Worm (Caenorhabditis elegans): ENCODE measurements around the gene T11G6.2.

T11G6.2 gene

DNA sequence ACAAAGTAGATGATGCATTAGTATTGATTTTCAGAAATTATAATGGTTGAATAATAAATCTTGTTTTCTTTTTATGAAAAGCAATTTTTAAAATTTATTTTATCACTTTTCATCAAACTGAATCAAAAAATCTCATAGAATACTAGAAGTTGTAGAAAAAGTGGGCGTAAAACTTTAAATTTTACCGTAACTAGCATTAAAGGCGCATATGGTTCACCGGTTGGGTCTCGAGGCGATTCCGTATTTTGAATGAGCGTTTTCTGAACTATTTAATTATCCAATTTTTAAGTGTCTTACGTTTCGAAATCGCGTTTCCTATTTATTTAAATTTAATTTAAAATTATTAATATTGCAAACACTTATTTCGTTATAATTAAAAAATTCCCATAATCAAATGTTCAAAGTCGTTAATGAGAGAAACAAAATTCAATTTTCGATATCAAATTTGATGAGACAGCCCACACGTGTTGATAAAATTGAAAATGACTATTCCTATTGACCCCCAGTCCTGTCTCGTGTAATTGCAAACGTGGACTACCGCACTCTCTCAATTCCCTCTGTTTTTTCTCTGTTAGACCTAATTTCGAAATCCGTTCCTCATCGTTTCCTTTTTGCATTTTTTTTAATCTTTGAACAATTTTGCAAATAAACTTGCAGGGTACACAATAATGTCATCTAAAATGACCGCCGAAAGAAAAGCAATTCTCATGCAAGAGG is at the start of gene T11G6.2, which contains the start of gene hars-1:
Gene T11G6.2 (minus strand): TSS at position 197 of the 717 bp plus-strand sequence.
Gene hars-1 (plus strand): TSS at position 658 of the 717 bp plus-strand sequence.
- TF ChIP-seq unc-62 (GFP tag; optimal IDR thresholded peaks at IDR 0.05) = no peak

DNA sequence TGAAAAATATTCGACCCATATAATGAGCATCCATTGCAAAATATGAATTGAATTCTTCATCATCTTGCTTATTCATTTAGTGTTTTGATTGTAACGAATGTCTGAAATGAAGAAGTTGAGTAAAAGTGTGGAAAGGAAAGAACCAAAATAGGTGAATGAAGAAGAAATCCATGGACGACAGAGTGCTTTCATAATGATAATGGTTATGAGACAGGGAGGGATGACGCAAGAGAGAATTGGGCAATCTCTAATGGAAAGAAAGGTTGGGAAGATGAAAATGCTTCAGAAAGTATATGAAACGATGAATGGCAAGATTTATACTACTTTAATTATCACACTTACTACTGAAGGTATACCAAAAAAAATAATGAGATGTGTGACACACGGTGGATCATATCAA is 46.0 kb upstream of the T11G6.2 start, which contains the start of gene ZK596.3:
Gene ZK596.3 (minus strand): TSS at position 101 of the 400 bp plus-strand sequence.
- TF ChIP-seq unc-62 (GFP tag; optimal IDR thresholded peaks at IDR 0.05) = no peak

DNA sequence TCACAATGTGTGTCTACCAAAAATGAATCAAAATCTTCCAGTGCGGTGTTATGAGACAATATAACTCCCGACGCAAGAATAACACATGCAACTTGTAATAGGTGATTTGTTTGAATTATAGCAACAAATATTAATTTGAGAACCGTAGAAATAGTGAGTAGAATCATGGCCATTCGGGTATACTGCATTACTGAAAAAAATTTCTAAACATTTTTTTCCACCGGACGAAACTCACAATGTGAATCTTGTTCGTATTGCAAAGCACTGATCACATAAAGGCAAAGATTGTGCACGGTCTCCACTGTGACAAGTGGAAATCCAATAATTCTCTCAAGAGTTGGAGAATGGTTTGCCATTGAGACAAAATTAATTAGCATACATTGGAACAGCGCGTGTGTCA is 44.2 kb upstream of the T11G6.2 start:
- no peak for TF ChIP-seq unc-62 (GFP tag; optimal IDR thresholded peaks at IDR 0.05)

DNA sequence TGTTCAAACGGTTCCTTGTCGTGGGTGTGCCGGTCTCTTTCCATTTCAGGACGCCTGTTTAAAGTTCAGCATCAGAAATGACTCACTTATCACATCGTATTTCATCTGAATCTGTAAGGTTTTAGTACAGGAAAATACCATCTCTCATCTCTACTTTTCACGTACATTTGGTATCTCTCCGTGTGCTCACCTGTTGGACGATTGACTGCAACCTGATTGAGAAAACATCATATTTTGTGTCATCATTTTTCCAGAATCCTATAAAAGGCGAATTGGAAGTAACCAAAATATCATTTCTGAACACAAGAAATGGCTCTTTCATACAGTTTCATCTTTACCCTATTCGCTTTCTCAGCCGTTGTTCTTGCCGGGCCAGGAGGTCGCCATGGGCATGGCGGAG is 41.8 kb upstream of the T11G6.2 start, which contains the start of gene srlf-30:
Gene srlf-30 (plus strand): TSS at position 301 of the 400 bp plus-strand sequence.
- no peak for TF ChIP-seq unc-62 (GFP tag; optimal IDR thresholded peaks at IDR 0.05)

DNA sequence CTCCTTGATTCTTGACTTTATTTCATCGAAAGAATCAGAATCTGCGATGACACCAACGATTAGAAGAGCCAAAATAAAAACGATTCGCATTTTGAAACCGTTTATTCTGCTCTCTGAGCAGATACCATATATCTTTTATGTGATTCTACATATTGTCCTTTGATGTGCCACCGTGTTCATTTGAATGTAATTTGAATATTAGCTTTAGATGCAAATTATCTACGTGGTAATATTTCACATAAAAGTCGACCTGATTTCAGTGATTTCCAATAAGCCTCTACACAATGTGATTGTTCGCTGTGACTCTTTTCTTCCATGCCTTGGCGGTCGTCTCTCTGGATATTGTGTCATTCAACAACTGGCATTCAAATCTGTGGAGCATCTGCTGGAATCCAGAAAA is 40.8 kb upstream of the T11G6.2 start, which contains the start of the genes F13E9.9 and F13E9.19:
Gene F13E9.9 (minus strand): TSS at position 101 of the 400 bp plus-strand sequence.
Gene F13E9.19 (plus strand): TSS at position 316 of the 400 bp plus-strand sequence.
- no peak for TF ChIP-seq unc-62 (GFP tag; optimal IDR thresholded peaks at IDR 0.05)

DNA sequence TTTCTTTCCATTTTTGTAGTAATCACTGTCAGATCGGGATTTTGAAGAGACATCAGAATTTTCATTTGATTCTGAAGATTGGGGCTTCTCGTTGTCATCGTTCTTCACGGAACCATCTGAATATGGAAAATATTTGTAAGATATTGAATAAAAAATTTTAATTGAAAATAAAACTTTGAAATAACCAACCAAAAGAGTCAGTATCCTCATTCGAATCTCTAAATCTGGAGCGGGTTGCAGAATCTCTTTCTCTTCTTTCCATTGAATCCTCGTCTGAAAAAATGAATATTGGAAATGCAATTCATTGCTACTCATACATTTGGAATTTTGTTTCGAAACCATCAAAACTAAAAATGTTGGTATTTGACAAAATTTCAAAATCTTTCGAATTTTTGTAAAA is 39.9 kb upstream of the T11G6.2 start:
- TF ChIP-seq unc-62 (GFP tag; optimal IDR thresholded peaks at IDR 0.05) = no peak

DNA sequence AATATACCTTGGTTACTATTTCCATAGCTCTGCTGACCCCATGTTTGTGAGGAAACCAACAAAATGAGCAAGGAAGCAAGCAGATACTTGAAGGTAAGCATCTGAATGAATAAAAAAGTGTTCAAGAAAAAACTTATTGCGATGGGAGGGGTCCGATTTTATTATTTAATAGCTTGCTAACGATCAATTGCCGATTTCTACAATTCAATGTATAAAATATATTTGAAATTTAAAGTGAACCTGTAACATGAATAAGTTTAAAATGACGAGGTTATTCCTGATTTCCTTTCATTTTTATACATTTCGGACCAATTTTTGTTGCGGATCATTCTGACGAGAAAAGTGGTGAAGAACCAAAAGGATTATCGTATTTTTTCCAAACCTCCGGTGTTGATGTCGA is 38.2 kb upstream of the T11G6.2 start, which contains the start of gene srlf-13:
Gene srlf-13 (minus strand): TSS at position 101 of the 400 bp plus-strand sequence.
- no peak for TF ChIP-seq unc-62 (GFP tag; optimal IDR thresholded peaks at IDR 0.05)

DNA sequence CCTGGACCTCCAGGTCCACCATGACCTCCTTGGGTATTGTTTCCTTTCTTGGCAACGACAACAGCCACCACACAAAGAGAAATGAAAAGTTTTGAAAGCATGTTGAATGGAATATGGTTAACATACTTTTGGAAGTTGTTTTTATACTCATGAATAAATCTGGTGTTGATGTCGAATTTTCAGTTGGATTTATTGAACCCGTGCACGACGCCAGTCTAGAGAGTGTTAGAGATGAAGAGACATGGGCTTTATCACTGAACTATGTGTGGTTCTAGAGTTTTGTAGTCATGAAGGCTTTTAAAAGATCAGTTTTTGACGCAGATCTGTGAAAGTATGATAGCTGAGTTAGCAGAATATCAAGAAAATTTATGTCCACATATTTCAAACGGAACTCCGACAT is 36.0 kb upstream of the T11G6.2 start, which contains the start of gene srlf-14:
Gene srlf-14 (minus strand): TSS at position 101 of the 400 bp plus-strand sequence.
- no peak for TF ChIP-seq unc-62 (GFP tag; optimal IDR thresholded peaks at IDR 0.05)

DNA sequence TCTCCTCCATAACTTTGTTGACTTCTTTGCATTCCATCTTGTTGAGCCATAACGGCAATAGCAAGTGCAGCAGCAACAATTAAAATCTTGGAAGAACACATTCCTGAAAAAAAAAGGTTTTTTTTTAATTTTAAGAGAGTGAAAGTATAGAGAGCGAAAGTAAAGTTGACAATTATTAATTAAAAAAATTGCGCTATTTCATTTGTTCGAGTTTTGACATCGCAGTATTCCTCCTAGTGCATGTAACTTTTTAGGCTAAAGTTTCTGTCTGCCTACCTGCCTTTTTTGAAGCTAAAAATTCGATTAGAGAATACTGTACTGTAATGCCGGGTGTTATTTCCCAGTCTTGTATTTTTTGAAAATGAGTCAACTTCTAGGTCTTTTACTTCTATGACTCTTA is 33.7 kb upstream of the T11G6.2 start, which contains the start of gene srlf-12:
Gene srlf-12 (minus strand): TSS at position 101 of the 400 bp plus-strand sequence.
- no peak for TF ChIP-seq unc-62 (GFP tag; optimal IDR thresholded peaks at IDR 0.05)

DNA sequence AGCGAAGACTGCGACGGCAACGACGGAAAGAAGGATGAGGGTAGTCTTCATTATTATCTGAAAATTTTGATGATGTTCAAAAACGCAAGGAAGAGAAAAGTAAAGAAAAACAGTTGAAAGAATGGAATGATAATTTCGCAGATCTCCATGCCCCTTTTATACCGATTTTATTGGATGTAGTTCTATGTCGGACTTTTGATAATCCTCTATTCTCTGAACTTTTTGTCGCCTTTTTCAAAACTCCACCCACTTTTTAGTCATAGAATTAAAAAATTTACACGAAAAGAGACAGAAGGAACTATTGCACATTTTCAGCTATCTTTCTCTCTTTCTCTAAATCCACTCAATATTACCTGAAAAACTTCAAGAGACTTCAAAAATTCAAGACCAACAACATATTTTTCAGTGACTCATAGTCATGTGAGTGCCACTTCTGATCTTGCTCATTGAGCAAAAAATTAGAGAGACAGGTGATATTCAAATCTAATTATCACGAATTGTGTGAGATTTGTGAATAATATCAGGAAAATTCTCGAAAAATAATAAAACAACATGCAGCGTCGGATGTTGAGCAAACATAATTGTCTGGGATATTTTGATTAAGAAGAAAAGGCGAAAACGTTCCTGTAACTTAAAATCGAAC is 31.6 kb upstream of the T11G6.2 start, which contains the start of gene F13E9.15:
Gene F13E9.15 (minus strand): TSS at position 51 of the 643 bp plus-strand sequence.
- no peak for TF ChIP-seq unc-62 (GFP tag; optimal IDR thresholded peaks at IDR 0.05)

DNA sequence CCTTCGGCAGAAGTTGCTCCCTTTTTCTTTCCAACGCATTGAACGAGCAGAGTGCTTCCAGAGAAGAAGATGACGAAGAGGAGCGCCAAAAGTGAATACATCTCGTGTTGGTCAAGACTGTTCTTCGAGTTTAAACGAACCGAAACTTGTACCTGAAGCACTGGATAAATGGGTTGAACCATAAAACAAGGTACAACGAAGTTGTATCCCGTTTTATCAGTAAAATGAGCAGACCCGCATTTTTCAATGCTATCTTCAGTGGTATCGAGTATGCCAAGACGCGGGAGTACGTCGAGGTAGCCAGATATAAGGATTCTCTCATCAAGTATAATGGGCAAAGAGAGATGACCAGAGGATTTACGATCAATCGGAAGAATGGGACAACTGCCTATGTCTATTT is 29.0 kb upstream of the T11G6.2 start, which contains the start of gene F13E9.16:
Gene F13E9.16 (minus strand): TSS at position 101 of the 400 bp plus-strand sequence.
- TF ChIP-seq unc-62 (GFP tag; optimal IDR thresholded peaks at IDR 0.05) = no peak

DNA sequence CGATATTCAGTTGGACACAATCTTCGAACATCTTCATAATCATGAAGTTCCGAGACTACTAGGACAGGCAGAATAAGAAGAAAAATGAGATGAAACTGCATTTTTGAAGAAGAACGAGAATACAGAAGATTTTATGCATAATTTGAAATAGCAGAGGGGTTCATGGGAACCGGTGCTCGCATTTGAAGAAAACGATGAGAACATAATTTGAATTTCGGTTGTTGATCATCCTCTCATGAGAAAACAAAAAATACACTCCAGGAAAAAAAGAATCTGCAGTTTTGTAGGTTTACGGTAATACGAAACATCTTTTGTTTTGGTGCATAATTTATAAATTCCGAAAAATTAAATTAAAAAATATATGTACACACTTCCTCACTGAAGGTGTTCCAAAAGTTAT is 27.6 kb upstream of the T11G6.2 start, which contains the start of gene srlf-11:
Gene srlf-11 (minus strand): TSS at position 101 of the 400 bp plus-strand sequence.
- no peak for TF ChIP-seq unc-62 (GFP tag; optimal IDR thresholded peaks at IDR 0.05)

DNA sequence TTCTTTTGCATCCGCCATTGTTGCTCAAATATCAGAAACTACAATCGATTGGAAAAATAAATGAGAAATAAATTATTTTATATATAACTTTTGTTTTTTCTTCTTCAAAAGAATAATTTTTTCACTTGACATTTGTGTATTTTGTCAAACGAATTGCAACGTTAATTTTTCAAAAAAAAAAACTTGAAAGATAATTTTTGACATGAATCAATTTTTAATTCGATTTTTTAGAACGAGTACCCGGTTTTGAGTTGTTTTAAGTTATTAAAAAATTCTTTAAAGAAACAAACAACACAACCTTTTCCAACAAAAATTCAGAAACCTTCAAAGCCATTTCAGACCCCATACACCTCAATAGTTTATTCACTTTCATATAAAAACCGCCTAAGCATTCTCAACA is 26.0 kb upstream of the T11G6.2 start, which contains the start of gene F13E9.5:
Gene F13E9.5 (minus strand): TSS at position 101 of the 400 bp plus-strand sequence.
- TF ChIP-seq unc-62 (GFP tag; optimal IDR thresholded peaks at IDR 0.05) = no peak

DNA sequence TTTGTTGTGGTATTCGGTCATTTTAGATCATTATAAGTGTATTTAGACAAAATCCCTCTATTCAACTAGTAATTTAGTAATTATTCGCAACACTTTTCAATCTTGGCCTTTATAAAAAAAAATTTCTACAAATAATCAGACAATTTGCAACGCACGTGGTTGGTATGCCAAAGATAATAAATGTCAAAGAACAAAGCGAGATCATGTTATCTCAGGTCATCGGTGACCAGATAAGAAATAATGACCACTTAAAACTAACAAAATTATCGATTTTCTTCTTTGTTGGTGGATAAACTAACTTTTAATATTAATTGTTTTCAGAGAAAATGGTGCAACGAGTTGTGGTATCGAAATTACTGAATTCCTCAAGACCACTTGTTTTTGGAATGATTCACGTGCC is 22.9 kb upstream of the T11G6.2 start, which contains the start of gene F13E9.13:
Gene F13E9.13 (plus strand): TSS at position 317 of the 400 bp plus-strand sequence.
- no peak for TF ChIP-seq unc-62 (GFP tag; optimal IDR thresholded peaks at IDR 0.05)

DNA sequence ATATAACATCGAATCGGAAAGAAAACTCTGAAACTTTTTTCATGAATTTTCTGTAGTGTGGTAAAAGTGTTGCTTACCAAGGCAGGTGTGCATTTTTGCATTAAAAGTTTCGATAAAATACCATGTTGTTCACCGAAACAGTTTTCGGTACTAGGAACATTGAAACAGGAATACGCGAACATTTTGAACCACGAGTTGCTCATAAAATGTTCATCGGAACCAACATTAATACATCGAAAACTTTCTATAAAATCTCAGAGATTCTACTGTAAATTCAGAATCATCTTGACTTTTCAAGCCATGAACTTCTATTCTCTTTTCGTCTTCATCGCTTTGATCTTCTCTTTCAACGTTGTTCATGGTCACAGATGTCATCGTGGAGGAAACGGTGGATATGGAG is 22.0 kb upstream of the T11G6.2 start, which contains the start of gene fipr-15:
Gene fipr-15 (plus strand): TSS at position 301 of the 400 bp plus-strand sequence.
- TF ChIP-seq unc-62 (GFP tag; optimal IDR thresholded peaks at IDR 0.05) = no peak

DNA sequence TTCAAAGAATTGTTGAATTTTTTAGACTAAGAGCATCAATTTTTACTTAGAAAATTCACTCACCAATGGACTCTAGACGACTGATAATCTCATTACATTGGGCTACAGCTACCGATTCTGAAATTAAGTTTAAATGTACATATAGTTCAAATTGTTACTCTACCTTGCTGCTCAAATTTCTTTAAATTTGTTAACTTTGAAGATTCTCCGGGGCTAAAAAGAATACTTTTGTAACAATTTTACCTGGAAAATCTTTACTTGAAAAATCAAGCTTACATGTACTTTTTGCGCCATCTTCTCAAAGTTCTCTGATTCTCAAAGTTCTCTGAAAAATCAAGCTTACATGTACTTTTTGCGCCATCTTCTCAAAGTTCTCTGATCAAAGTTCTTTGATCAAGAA is 21.2 kb upstream of the T11G6.2 start, which contains the start of gene sdz-13:
Gene sdz-13 (minus strand): TSS at position 101 of the 400 bp plus-strand sequence.
- no peak for TF ChIP-seq unc-62 (GFP tag; optimal IDR thresholded peaks at IDR 0.05)
